Fruit fly (Drosophila melanogaster): ENCODE data around the gene NimC3.

The NimC3 gene

DNA sequence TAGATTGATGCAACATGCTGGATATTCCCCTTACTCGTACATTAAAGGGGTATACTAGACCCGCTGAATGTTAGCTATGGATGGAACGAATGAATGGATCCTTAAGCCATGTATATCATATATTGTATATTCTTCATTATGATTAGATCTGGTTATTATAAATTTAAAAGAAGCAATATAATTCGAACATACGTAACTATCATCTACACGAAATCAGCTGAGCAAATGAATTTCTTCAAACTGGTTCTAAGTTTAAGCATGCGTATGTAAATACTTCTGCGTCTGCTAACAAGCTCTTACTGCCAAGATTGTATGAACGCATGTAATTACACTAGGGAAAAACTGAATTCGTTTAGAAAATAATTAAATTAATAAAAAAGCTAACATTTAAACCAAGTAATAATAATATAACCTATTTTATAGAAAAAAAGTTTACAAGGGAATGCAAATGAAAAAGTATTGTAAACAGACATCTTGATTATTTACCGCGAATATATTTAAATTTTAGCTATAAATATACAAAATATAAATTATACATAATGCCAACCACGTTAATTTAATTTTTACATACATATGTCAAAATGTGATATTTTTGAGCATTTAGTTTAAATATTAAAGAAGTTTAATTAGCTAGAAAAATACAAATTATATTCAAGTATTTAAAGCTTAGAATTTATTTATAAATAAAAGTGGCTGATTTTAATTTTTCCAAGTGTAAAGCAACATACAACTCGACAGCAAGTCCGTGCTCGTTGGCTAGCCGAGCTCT lies 1.1 kb upstream of the NimC3 start:
- TF ChIP-seq CG15336 (GFP tag; IDR thresholded peaks at IDR 0.05) = peak; percentile 71
- no peak for TF ChIP-seq Eip75B (GFP tag; optimal IDR thresholded peaks at IDR 0.05)
- peak; percentile 64 for TF ChIP-seq topi (GFP tag; optimal IDR thresholded peaks at IDR 0.05)
- TF ChIP-seq pdm3 (GFP tag; optimal IDR thresholded peaks at IDR 0.05) = peak; percentile 72
- peak; percentile 42 for TF ChIP-seq Met (GFP tag; optimal IDR thresholded peaks at IDR 0.05)
- peak; percentile 81 for TF ChIP-seq CG6163 (GFP tag; IDR thresholded peaks at IDR 0.05)
- TF ChIP-seq CG11762 (GFP tag; optimal IDR thresholded peaks at IDR 0.05; ENCODE audit: insufficient read depth) = no peak
- peak; percentile 29 for TF ChIP-seq Hr39 (GFP tag; optimal IDR thresholded peaks at IDR 0.05)
- TF ChIP-seq CG32006 (GFP tag; optimal IDR thresholded peaks at IDR 0.05) = peak; percentile 71
- TF ChIP-seq CG8319 (GFP tag; optimal IDR thresholded peaks at IDR 0.05) = no peak
- TF ChIP-seq esn (GFP tag; optimal IDR thresholded peaks at IDR 0.05) = peak; percentile 51
- TF ChIP-seq CG31627 (GFP tag; optimal IDR thresholded peaks at IDR 0.05) = peak; percentile 51
- peak; percentile 43 for TF ChIP-seq net (GFP tag; optimal IDR thresholded peaks at IDR 0.05)
- peak; percentile 12 for TF ChIP-seq CG11902 (GFP tag; optimal IDR thresholded peaks at IDR 0.05)
- peak; percentile 74 for TF ChIP-seq CG8119 (GFP tag; IDR thresholded peaks at IDR 0.05)
- TF ChIP-seq CG6808 (GFP tag; optimal IDR thresholded peaks at IDR 0.05) = no peak
- TF ChIP-seq CG16779 (tag; optimal IDR thresholded peaks at IDR 0.05) = peak; percentile 20
- peak; percentile 45 for TF ChIP-seq cyc (GFP tag; optimal IDR thresholded peaks at IDR 0.05)
- TF ChIP-seq fd59A (GFP tag; optimal IDR thresholded peaks at IDR 0.05) = peak; percentile 51
- peak; percentile 68 for TF ChIP-seq Gug (GFP tag; IDR thresholded peaks at IDR 0.05)
- peak; percentile 55 for TF ChIP-seq fkh (GFP tag; optimal IDR thresholded peaks at IDR 0.05)
- TF ChIP-seq Eip78C (GFP tag) = peak; percentile 93
- TF ChIP-seq Smox (GFP tag; optimal IDR thresholded peaks at IDR 0.05) = peak; percentile 61
- no peak for TF ChIP-seq Lpt (GFP tag; optimal IDR thresholded peaks at IDR 0.05)
- peak; percentile 74 for TF ChIP-seq CG1621 (tag; optimal IDR thresholded peaks at IDR 0.05)
- peak in 1 of 2 experiments; percentile 12 for TF ChIP-seq ss (GFP tag; optimal IDR thresholded peaks at IDR 0.05)
- TF ChIP-seq CG3919 (GFP tag; optimal IDR thresholded peaks at IDR 0.05) = peak; percentile 66
- no peak for TF ChIP-seq fd85E (GFP tag; optimal IDR thresholded peaks at IDR 0.05)
- peak; percentile 41 for TF ChIP-seq CG7368 (GFP tag; optimal IDR thresholded peaks at IDR 0.05)
- TF ChIP-seq CG10669 (GFP tag; optimal IDR thresholded peaks at IDR 0.05) = peak; percentile 49
- peak; percentile 22 for TF ChIP-seq spab (GFP tag; optimal IDR thresholded peaks at IDR 0.05)
- TF ChIP-seq Hr4 (GFP tag; optimal IDR thresholded peaks at IDR 0.05) = peak; percentile 76
- peak; percentile 39 for TF ChIP-seq CG11294 (GFP tag; IDR thresholded peaks at IDR 0.05)
- TF ChIP-seq salr (GFP tag; optimal IDR thresholded peaks at IDR 0.05) = peak; percentile 44 to 84
- no peak for TF ChIP-seq CG8632 (GFP tag; optimal IDR thresholded peaks at IDR 0.05)
- TF ChIP-seq acj6 (GFP tag; optimal IDR thresholded peaks at IDR 0.05) = peak; percentile 63
- TF ChIP-seq lz (GFP tag; optimal IDR thresholded peaks at IDR 0.05) = peak; percentile 54
- peak; percentile 47 for TF ChIP-seq CG6792 (GFP tag; optimal IDR thresholded peaks at IDR 0.05)
- peak; percentile 41 for TF ChIP-seq CG6276 (GFP tag; optimal IDR thresholded peaks at IDR 0.05)
- peak; percentile 13 for TF ChIP-seq Ets21C (GFP tag; optimal IDR thresholded peaks at IDR 0.05)
- TF ChIP-seq Ets96B (tag; optimal IDR thresholded peaks at IDR 0.05) = peak; percentile 48
- peak; percentile 70 for TF ChIP-seq CG3032 (tag; optimal IDR thresholded peaks at IDR 0.05)
- TF ChIP-seq Sox102F (GFP tag; optimal IDR thresholded peaks at IDR 0.05) = peak; percentile 76
- TF ChIP-seq CG9139 (GFP tag; optimal IDR thresholded peaks at IDR 0.05) = no peak
- TF ChIP-seq dsx (GFP tag; optimal IDR thresholded peaks at IDR 0.05; ENCODE audit: poor library complexity, severe bottlenecking) = peak; percentile 60
- peak; percentile 82 for TF ChIP-seq eg (GFP tag; IDR thresholded peaks at IDR 0.05)
- TF ChIP-seq achi (GFP tag; optimal IDR thresholded peaks at IDR 0.05) = peak; percentile 57
- peak; percentile 49 for TF ChIP-seq CG4318 (GFP tag; optimal IDR thresholded peaks at IDR 0.05)
- TF ChIP-seq OdsH (GFP tag; optimal IDR thresholded peaks at IDR 0.05) = peak; percentile 49
- no peak for TF ChIP-seq Eip93F (GFP tag; optimal IDR thresholded peaks at IDR 0.05)

All from whole organism, prepupa.